Worm (Caenorhabditis elegans) whole organism, L3 larva: ENCODE data around the gene gpcp-2.

Source experiments
- ama-1 ChIP-seq: fragments of 150-350 bp; optimal IDR thresholded peaks from 2 replicates; lab custom pipeline; 2018
- ceh-28 ChIP-seq: fragments of 150-350 bp; optimal IDR thresholded peaks from 2 replicates; lab custom pipeline; 2014; ENCODE audit warnings: missing biosample characterization, missing genetic modification reagents, missing genetic modification characterization
- nhr-23 ChIP-seq: fragments of 150-350 bp; optimal IDR thresholded peaks from 2 replicates; lab custom pipeline; 2014; ENCODE audit warnings: missing biosample characterization, missing genetic modification reagents, missing genetic modification characterization
- nhr-237 ChIP-seq: fragments of 150-350 bp; optimal IDR thresholded peaks from 2 replicates; lab custom pipeline; 2014; ENCODE audit warnings: missing biosample characterization, missing genetic modification characterization
- nhr-43 ChIP-seq: sonication (generic microtip); optimal IDR thresholded peaks from 2 replicates; lab custom pipeline; 2016; ENCODE audit warnings: mild to moderate bottlenecking, missing genetic modification characterization, missing compliant biosample characterization; ENCODE audit not compliant: poor library complexity, severe bottlenecking

DNA sequence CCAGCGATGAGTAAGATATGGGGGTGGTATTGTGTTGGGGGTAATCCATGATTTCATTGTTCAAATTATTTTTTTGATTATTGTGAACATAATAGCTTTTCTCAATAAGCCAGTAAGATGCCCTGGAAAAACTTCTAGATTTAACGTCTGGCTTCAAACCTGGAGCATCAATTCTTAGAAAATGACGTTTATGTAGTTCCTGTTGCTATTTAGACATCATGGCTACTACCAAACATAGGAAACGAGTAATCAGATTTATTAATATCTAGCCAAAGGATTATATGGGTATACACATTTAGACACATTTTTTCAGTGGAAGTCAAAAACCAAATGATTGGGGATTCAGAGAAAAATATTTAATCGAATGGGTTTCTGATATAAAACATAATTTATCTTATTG lies 13.6 kb downstream of the gpcp-2 start:
- TF ChIP-seq ama-1 (no peak), nhr-43 (tag; lab: Kevin White, UChicago) (no peak), ceh-28 (tag; lab: Kevin White, UChicago) (no peak), nhr-23 (no peak), nhr-237 (tag; lab: Kevin White, UChicago) (no peak)
